Worm (Caenorhabditis elegans): Measurements from ENCODE around the gene polh-1.
A peak's percentile ranks its signal among the peaks of the same experiment; 100 is the strongest.

The polh-1 gene

DNA sequence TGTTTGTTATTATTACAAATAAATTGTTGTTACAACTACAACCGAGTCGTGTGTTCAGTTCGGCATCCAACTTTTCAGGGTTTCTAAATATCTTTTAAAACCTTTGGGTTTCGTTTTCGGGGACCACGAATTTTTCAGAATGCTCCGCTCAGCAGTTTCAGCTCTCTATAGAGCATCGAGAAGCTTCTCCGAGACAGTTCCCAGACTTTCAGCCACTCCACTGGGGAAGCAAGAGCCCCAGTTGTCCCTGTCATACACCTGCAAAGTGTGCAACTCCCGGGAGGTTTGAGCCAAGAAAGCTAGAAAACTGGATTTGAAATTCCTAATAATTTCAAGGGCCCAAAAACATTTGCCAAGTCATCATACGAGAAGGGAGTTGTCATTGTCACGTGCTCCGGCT lies 1.3 kb upstream of the polh-1 start, which contains the start of gene F53A3.7 (continued):
- TF ChIP-seq rbr-2 (tag; optimal IDR thresholded peaks at IDR 0.05), result peak; percentile 9
- TF ChIP-seq nhr-102 (tag; optimal IDR thresholded peaks at IDR 0.05), result peak; percentile 25
- no peak for TF ChIP-seq snpc-4 (tag; optimal IDR thresholded peaks at IDR 0.05)
- no peak for TF ChIP-seq zag-1 (tag; optimal IDR thresholded peaks at IDR 0.05)
- TF ChIP-seq R02D3.7 (tag; optimal IDR thresholded peaks at IDR 0.05), result no peak
- TF ChIP-seq lim-7 (GFP tag; IDR thresholded peaks at IDR 0.05), result no peak
- TF ChIP-seq lin-29 (GFP tag; IDR thresholded peaks at IDR 0.05), result no peak
- no peak for TF ChIP-seq attf-4 (tag; optimal IDR thresholded peaks at IDR 0.05)
- TF ChIP-seq tra-1 (GFP tag; IDR thresholded peaks at IDR 0.05), result peak; percentile 41; the same call in 1 of the 2 replicates
- TF ChIP-seq cey-2 (tag; optimal IDR thresholded peaks at IDR 0.05; ENCODE audit: borderline replicate concordance, insufficient read depth), result no peak
- no peak for TF ChIP-seq set-16 (GFP tag; IDR thresholded peaks at IDR 0.05)
- TF ChIP-seq spr-3 (GFP tag; optimal IDR thresholded peaks at IDR 0.05), result no peak

DNA sequence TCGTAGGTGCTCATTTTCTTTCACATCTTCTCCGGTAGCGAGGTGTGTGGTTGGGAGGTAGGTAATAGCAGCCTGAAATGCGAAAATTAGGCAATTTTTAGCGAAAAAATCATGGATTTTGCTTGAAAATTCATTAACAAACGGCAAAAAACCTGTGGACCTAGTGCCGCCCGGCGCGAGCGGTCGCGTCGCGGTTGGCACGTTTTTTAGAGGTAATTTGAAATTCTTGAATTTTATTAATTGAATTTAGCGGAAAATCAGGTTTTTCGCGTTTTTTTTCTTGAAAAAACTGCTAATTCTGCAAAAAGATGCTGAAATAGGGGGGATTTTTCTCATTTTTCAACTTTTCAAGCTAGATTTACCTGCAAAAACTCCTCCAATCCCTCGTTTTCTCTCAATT lies 707 bp downstream of the polh-1 start:
- TF ChIP-seq unc-62 (GFP tag; optimal IDR thresholded peaks at IDR 0.05 in 1 of 2) (peak in 1 of 2 experiments; percentile 10), unc-62 (tag; optimal IDR thresholded peaks at IDR 0.05) (no peak), lin-1 (GFP tag; IDR thresholded peaks at IDR 0.05) (no peak), lin-38 (GFP tag; IDR thresholded peaks at IDR 0.05) (0 out of 2 replicates have a peak, but pooled peaks have one; percentile 9)

DNA sequence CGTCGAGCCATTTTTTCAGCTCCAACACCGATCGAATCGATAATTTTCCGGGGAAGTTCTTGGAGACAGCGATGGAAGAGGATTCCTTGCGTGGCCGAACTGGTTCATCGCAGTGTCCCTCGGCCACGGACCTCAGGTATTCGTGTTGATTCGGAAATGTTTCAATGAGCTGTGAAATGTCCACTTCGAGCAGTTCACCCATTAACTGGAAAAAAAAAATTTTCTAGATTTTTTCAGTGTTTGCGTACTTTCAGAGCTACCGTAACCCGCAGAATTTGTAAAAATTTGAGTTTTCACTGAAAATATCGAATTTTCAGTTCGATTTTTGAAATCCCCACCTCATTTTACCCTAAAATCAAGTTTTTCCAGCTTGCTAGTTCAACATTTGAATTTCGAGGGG lies 2.2 kb downstream of the polh-1 start:
- TF ChIP-seq F49E8.2 (tag; optimal IDR thresholded peaks at IDR 0.05; ENCODE audit: borderline replicate concordance) (no peak), set-16 (GFP tag; IDR thresholded peaks at IDR 0.05) (peak; percentile 17; the same call in 1 of the 2 replicates), ceh-28 (tag; optimal IDR thresholded peaks at IDR 0.05) (no peak), nhr-6 (tag; optimal IDR thresholded peaks at IDR 0.05) (no peak)

DNA sequence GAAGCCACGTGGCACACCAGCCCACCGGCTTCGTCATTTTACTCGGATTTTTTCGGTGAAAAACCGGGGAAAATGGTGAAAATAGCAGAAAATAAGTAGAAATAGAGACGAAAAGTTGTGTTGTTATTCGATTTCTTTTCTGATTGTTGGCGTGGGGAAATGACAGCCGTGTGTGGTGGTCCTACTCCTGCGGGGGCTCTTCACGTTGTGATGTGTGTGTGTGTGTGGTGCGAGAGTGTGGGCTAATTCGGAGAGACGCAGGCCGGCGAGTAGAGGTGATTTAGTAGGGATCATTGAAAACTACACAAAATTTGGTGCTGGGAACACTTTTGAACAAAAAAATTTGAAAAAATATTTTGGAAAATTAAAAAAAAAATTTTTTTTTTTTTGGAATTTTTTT lies 6.6 kb downstream of the polh-1 start, which contains the start of gene F53A3.1:
F53A3.1 (minus strand) TSS at position 150 of the 400 bp plus-strand sequence.
- TF ChIP-seq aha-1 (tag) (peak; percentile 99), lin-13 (GFP tag; optimal IDR thresholded peaks at IDR 0.05) (no peak)

DNA sequence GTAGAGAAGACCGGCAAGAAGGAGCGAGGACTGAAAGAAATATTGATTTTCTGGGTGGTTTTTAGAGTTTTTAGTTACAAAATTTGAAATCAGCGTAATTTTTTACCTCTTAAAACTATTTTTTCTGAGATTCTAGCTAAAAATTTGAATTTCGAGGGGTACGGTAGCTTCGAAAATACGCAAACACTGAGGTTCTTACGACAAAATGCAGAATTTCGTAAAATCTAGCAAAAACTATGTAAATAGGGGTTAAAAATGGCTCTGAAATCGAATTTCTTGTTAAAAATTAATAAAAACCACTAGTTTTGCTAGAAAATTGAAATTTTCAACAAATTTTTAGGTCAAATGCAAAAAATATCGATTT lies 10.5 kb downstream of the polh-1 start:
- TF ChIP-seq nhr-11 (tag; optimal IDR thresholded peaks at IDR 0.05), result peak; percentile 22
- TF ChIP-seq zfp-3 (GFP tag; conservative IDR thresholded peaks at IDR 0.05), result no peak

DNA sequence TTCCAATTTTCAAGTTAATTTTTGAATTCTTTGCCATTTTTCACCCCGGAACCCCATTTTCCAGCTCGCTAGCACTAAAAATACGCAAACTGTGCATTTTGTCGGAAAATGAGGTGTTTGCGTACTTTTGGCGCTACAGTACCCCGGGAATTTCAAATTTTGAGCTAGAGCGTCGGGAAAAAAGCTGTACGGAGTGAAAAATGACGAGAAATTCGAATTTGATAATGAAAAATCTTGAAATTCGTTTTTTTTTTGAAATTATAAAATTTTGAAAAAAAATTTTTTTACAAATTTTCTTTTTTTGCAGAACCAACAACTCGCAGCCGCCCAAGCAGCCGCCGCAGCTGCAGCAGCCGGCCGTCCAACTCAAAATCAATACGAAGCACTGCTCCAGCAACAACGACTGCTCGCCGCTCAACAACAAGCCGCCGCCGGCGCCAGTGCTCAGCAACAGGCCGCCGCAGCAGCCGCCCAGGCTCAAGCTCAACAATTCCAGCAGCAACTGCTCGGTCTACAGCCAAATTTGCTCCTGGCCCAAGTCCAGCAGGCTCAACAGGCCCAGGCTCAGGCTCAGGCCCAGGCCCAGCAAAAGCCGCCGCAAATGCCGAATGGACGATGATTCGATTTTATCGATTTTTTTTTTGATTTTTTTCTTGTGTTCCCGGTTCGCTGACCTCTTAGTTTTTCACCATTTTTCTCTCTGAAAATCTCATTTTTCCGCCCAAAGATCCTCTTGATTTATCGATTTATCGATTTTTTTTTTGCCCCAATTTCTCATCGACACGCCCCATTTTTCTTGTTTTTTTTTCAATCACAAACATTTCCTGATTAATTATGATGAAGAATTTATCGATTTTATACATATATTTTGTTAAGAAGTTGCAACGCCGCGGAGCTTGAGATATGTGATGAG lies 11.1 kb downstream of the polh-1 start:
- TF ChIP-seq spr-1 (tag; optimal IDR thresholded peaks at IDR 0.05), result no peak
- TF ChIP-seq egl-43 (GFP tag; IDR thresholded peaks at IDR 0.05), result peak; percentile 70
- no peak for TF ChIP-seq zfp-2 (tag; optimal IDR thresholded peaks at IDR 0.05)
- TF ChIP-seq ceh-28 (tag; optimal IDR thresholded peaks at IDR 0.05), result peak; percentile 99
- no peak for TF ChIP-seq nhr-76 (tag; optimal IDR thresholded peaks at IDR 0.05)
- TF ChIP-seq set-16 (GFP tag; IDR thresholded peaks at IDR 0.05), result peak; percentile 97
- TF ChIP-seq snpc-1.2 (GFP tag; IDR thresholded peaks at IDR 0.05), result 0 out of 2 replicates have a peak, but pooled peaks have one; percentile 40
- no peak for TF ChIP-seq ctbp-1 (GFP tag; IDR thresholded peaks at IDR 0.05)
- peak; percentile 51 for TF ChIP-seq lin-13 (GFP tag; optimal IDR thresholded peaks at IDR 0.05)
- TF ChIP-seq lin-1 (GFP tag; IDR thresholded peaks at IDR 0.05), result no peak
- TF ChIP-seq lsy-2 (tag; optimal IDR thresholded peaks at IDR 0.05), result peak; percentile 21 to 61
- TF ChIP-seq aha-1 (tag), result peak; percentile 67
- no peak for TF ChIP-seq spr-3 (GFP tag; optimal IDR thresholded peaks at IDR 0.05)
- TF ChIP-seq unc-62 (GFP tag; optimal IDR thresholded peaks at IDR 0.05 in 1 of 2), result peak in 1 of 2 experiments; percentile 58
- TF ChIP-seq unc-62 (tag; optimal IDR thresholded peaks at IDR 0.05), result no peak
- no peak for TF ChIP-seq pqm-1 (tag; optimal IDR thresholded peaks at IDR 0.05)

Measured in whole organism, L4 larva.